Fruit fly (Drosophila melanogaster): ENCODE data around the gene CG32269.

CG32269 gene

DNA sequence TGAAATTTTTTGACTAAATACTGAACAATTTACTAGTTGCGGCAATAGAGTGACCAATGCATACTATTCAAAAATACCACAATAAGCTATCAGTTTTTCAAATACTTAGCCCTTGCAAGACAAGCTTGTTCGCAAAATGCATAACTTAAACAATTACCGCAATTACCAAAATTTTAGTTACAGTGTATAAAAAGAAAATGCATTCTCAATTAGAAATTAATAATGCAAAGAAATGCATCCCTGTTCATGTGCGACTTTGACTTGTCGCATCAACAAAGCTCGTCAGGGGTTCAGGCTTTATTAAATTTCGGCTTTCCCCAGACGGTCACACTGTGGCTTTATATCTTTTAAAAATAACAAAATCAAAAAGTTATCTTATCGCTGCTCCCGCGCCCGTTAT, 10.1 kb upstream of the CG32269 start, which contains the start of the genes hob and nSMase (continued):
- TF ChIP-seq GATAe (GFP tag; conservative IDR thresholded peaks at IDR 0.05), result no peak; the same call in 1 of the 2 replicates
- TF ChIP-seq CG1529 (GFP tag; optimal IDR thresholded peaks at IDR 0.05), result no peak
- no peak for TF ChIP-seq pan (optimal IDR thresholded peaks at IDR 0.05)
- no peak for TF ChIP-seq pan (GFP tag; optimal IDR thresholded peaks at IDR 0.05 in 1 of 2, IDR thresholded peaks at IDR 0.05 in 1 of 2)
- no peak for TF ChIP-seq Hr3 (GFP tag; optimal IDR thresholded peaks at IDR 0.05)
- no peak for TF ChIP-seq Rx (GFP tag; IDR thresholded peaks at IDR 0.05)
- TF ChIP-seq pum (GFP tag; optimal IDR thresholded peaks at IDR 0.05), result no peak
- TF ChIP-seq bowl (GFP tag; IDR thresholded peaks at IDR 0.05), result no peak
- TF ChIP-seq psq (GFP tag; optimal IDR thresholded peaks at IDR 0.05), result no peak
- TF ChIP-seq Camta (GFP tag; optimal IDR thresholded peaks at IDR 0.05), result no peak
- no peak for TF ChIP-seq CG3407 (GFP tag; optimal IDR thresholded peaks at IDR 0.05)
- no peak for TF ChIP-seq eve (GFP tag; optimal IDR thresholded peaks at IDR 0.05)
- no peak for TF ChIP-seq dati (GFP tag; IDR thresholded peaks at IDR 0.05)
- no peak for TF ChIP-seq Deaf1 (tag; optimal IDR thresholded peaks at IDR 0.05)
- TF ChIP-seq CG12155 (GFP tag; optimal IDR thresholded peaks at IDR 0.05), result no peak
- no peak for TF ChIP-seq Xrp1 (GFP tag; IDR thresholded peaks at IDR 0.05)
- TF ChIP-seq CG11093 (GFP tag; IDR thresholded peaks at IDR 0.05), result no peak
- TF ChIP-seq Dip2 (GFP tag; IDR thresholded peaks at IDR 0.05), result no peak
- TF ChIP-seq cwo (GFP tag; optimal IDR thresholded peaks at IDR 0.05), result no peak
- no peak for TF ChIP-seq CG4707 (GFP tag; optimal IDR thresholded peaks at IDR 0.05)
- TF ChIP-seq slou (GFP tag; optimal IDR thresholded peaks at IDR 0.05), result no peak
- TF ChIP-seq CG2129 (GFP tag; IDR thresholded peaks at IDR 0.05; ENCODE audit: partially characterized antibody), result no peak
- TF ChIP-seq CG1832 (GFP tag; optimal IDR thresholded peaks at IDR 0.05), result no peak
- TF ChIP-seq unpg (GFP tag; optimal IDR thresholded peaks at IDR 0.05), result no peak
- peak; percentile 45 for TF ChIP-seq Sry-δ (GFP tag; optimal IDR thresholded peaks at IDR 0.05)
- no peak for TF ChIP-seq Mrtf (GFP tag; IDR thresholded peaks at IDR 0.05)
- no peak for TF ChIP-seq CG6813 (GFP tag; optimal IDR thresholded peaks at IDR 0.05)
- no peak for TF ChIP-seq vfl (GFP tag; optimal IDR thresholded peaks at IDR 0.05)
- TF ChIP-seq gcm2 (GFP tag; optimal IDR thresholded peaks at IDR 0.05), result no peak
- no peak for TF ChIP-seq CG10267 (tag; optimal IDR thresholded peaks at IDR 0.05)
- no peak for TF ChIP-seq CG2889 (GFP tag; IDR thresholded peaks at IDR 0.05)
- TF ChIP-seq Poxn (GFP tag; IDR thresholded peaks at IDR 0.05), result no peak
- TF ChIP-seq Ptx1 (GFP tag; IDR thresholded peaks at IDR 0.05), result no peak
- no peak for TF ChIP-seq tx (GFP tag; optimal IDR thresholded peaks at IDR 0.05)
- peak; percentile 58 for TF ChIP-seq nmo (GFP tag; optimal IDR thresholded peaks at IDR 0.05)
- TF ChIP-seq Awh (GFP tag; IDR thresholded peaks at IDR 0.05), result no peak
- no peak for TF ChIP-seq crp (GFP tag; optimal IDR thresholded peaks at IDR 0.05)
- no peak for TF ChIP-seq CG11085 (GFP tag; IDR thresholded peaks at IDR 0.05)
- TF ChIP-seq CG13775 (GFP tag; optimal IDR thresholded peaks at IDR 0.05), result peak; percentile 22
- no peak for TF ChIP-seq CG14965 (GFP tag; optimal IDR thresholded peaks at IDR 0.05; ENCODE audit: borderline replicate concordance)
- TF ChIP-seq salm (tag; optimal IDR thresholded peaks at IDR 0.05), result no peak
- no peak for TF ChIP-seq Asciz (GFP tag; optimal IDR thresholded peaks at IDR 0.05)
- no peak for TF ChIP-seq ap (GFP tag; IDR thresholded peaks at IDR 0.05)
- TF ChIP-seq CG4424 (GFP tag; optimal IDR thresholded peaks at IDR 0.05), result no peak
- TF ChIP-seq PHDP (tag; optimal IDR thresholded peaks at IDR 0.05), result no peak
- TF ChIP-seq Fer2 (tag; optimal IDR thresholded peaks at IDR 0.05), result no peak
- TF ChIP-seq CG31388 (GFP tag; optimal IDR thresholded peaks at IDR 0.05), result no peak
- TF ChIP-seq gcm (GFP tag; optimal IDR thresholded peaks at IDR 0.05), result no peak
- no peak for TF ChIP-seq rib (GFP tag; IDR thresholded peaks at IDR 0.05)
- no peak for TF ChIP-seq tll (GFP tag; optimal IDR thresholded peaks at IDR 0.05)
- TF ChIP-seq CG5180 (GFP tag; optimal IDR thresholded peaks at IDR 0.05), result no peak
- TF ChIP-seq CG10366 (GFP tag; IDR thresholded peaks at IDR 0.05), result no peak
